Worm (Caenorhabditis elegans) whole organism, late embryonic: ENCODE data around the gene Y7A5A.3.

Source experiments
- C08G9.2 ChIP-seq: sonication (generic microtip); optimal IDR thresholded peaks from 2 replicates; lab custom pipeline; 2016; ENCODE audit warnings: mild to moderate bottlenecking, missing genetic modification characterization, moderate library complexity, missing compliant biosample characterization
- C38D4.7 ChIP-seq: fragments of 200-800 bp; sonication (Bioruptor generic); optimal IDR thresholded peaks from 2 replicates; lab custom pipeline; 2018; ENCODE audit warnings: mild to moderate bottlenecking, missing genetic modification characterization, moderate library complexity, missing compliant biosample characterization
- F13H6.1 ChIP-seq: sonication (generic microtip); optimal IDR thresholded peaks from 2 replicates; lab custom pipeline; 2016; ENCODE audit warnings: missing genetic modification characterization, missing compliant biosample characterization
- K02D7.2 ChIP-seq: sonication (generic microtip); optimal IDR thresholded peaks from 2 replicates; lab custom pipeline; 2017; ENCODE audit warnings: mild to moderate bottlenecking, missing genetic modification characterization, missing compliant biosample characterization
- ahr-1 ChIP-seq: sonication (generic microtip); optimal IDR thresholded peaks from 2 replicates; lab custom pipeline; 2016; ENCODE audit warnings: missing genetic modification characterization, missing compliant biosample characterization
- ama-1 ChIP-seq: fragments of 150-350 bp; optimal IDR thresholded peaks from 2 replicates; lab custom pipeline; 2014
- ceh-22 ChIP-seq: sonication (generic microtip); optimal IDR thresholded peaks from 2 replicates; lab custom pipeline; 2017; ENCODE audit warnings: missing biosample characterization, missing genetic modification characterization
- ceh-24 ChIP-seq: sonication (generic microtip); optimal IDR thresholded peaks from 2 replicates; lab custom pipeline; 2016; ENCODE audit warnings: mild to moderate bottlenecking, missing genetic modification characterization, missing compliant biosample characterization
- ceh-9 ChIP-seq: sonication (generic microtip); optimal IDR thresholded peaks from 2 replicates; lab custom pipeline; 2016; ENCODE audit warnings: mild to moderate bottlenecking, missing genetic modification characterization, inconsistent platforms, missing compliant biosample characterization
- che-1 ChIP-seq: sonication (generic microtip); optimal IDR thresholded peaks from 2 replicates; lab custom pipeline; 2016; ENCODE audit warnings: mild to moderate bottlenecking, missing genetic modification characterization, missing compliant biosample characterization
- dmd-4 ChIP-seq: sonication (generic microtip); optimal IDR thresholded peaks from 2 replicates; lab custom pipeline; 2016; ENCODE audit warnings: borderline replicate concordance, missing genetic modification characterization, missing compliant biosample characterization
- dve-1 ChIP-seq: sonication (generic microtip); optimal IDR thresholded peaks from 2 replicates; lab custom pipeline; 2017; ENCODE audit warnings: antibody characterized with exemption, mild to moderate bottlenecking, missing genetic modification characterization, missing compliant biosample characterization
- elt-2 ChIP-seq: sonication (generic microtip); optimal IDR thresholded peaks from 2 replicates; lab custom pipeline; 2016; ENCODE audit warnings: missing genetic modification reagents, missing genetic modification characterization, missing compliant biosample characterization
- ets-4 ChIP-seq: sonication (generic microtip); optimal IDR thresholded peaks from 2 replicates; lab custom pipeline; 2016; ENCODE audit warnings: missing genetic modification characterization, missing compliant biosample characterization
- eyg-1 ChIP-seq: sonication (generic microtip); optimal IDR thresholded peaks from 2 replicates; lab custom pipeline; 2016; ENCODE audit warnings: missing genotype, missing genetic modification characterization, missing compliant biosample characterization
- fax-1 ChIP-seq: sonication (generic microtip); optimal IDR thresholded peaks from 2 replicates; lab custom pipeline; 2016; ENCODE audit warnings: missing genotype, missing genetic modification characterization, missing compliant biosample characterization
- fkh-10 ChIP-seq: fragments of 150-350 bp; optimal IDR thresholded peaks from 2 replicates; lab custom pipeline; 2014; ENCODE audit warnings: missing biosample characterization, missing genetic modification reagents, missing genetic modification characterization
- hlh-6 ChIP-seq: sonication (generic microtip); optimal IDR thresholded peaks from 2 replicates; lab custom pipeline; 2016; ENCODE audit warnings: missing genotype, missing genetic modification characterization, missing compliant biosample characterization
- lim-6 ChIP-seq: sonication (generic microtip); optimal IDR thresholded peaks from 2 replicates; lab custom pipeline; 2016; ENCODE audit warnings: missing genetic modification characterization, missing compliant biosample characterization
- madf-2 ChIP-seq: sonication (generic microtip); optimal IDR thresholded peaks from 2 replicates; lab custom pipeline; 2017; ENCODE audit warnings: missing genetic modification characterization, missing compliant biosample characterization
- nfya-1 ChIP-seq: sonication (generic microtip); optimal IDR thresholded peaks from 2 replicates; lab custom pipeline; 2017; ENCODE audit warnings: missing genetic modification characterization, mild to moderate bottlenecking, missing compliant biosample characterization, antibody characterized with exemption, moderate library complexity
- nhr-11 ChIP-seq: fragments of 150-350 bp; optimal IDR thresholded peaks from 2 replicates; lab custom pipeline; 2014; ENCODE audit warnings: missing biosample characterization, missing genetic modification characterization
- nhr-232 ChIP-seq: sonication (generic microtip); optimal IDR thresholded peaks from 2 replicates; lab custom pipeline; 2016; ENCODE audit warnings: missing genetic modification characterization, missing compliant biosample characterization
- odd-2 ChIP-seq: sonication (generic microtip); optimal IDR thresholded peaks from 2 replicates; lab custom pipeline; 2017; ENCODE audit warnings: antibody characterized with exemption, mild to moderate bottlenecking, missing genetic modification characterization, missing compliant biosample characterization
- pag-3 ChIP-seq: sonication (generic microtip); optimal IDR thresholded peaks from 2 replicates; lab custom pipeline; 2016; ENCODE audit warnings: missing compliant biosample characterization, missing genetic modification characterization, borderline replicate concordance
- pat-9 ChIP-seq: fragments of 200-800 bp; sonication (Bioruptor generic); optimal IDR thresholded peaks from 2 replicates; lab custom pipeline; 2018; ENCODE audit warnings: mild to moderate bottlenecking, missing genetic modification characterization, moderate library complexity, missing compliant biosample characterization
- pax-1 ChIP-seq: fragments of 150-350 bp; optimal IDR thresholded peaks from 2 replicates; lab custom pipeline; 2014; ENCODE audit warnings: missing biosample characterization, missing genetic modification characterization
- pros-1 ChIP-seq: fragments of 150-350 bp; optimal IDR thresholded peaks from 2 replicates; lab custom pipeline; 2014; ENCODE audit warnings: missing biosample characterization, missing genetic modification reagents, missing genetic modification characterization
- rnt-1 ChIP-seq: sonication (generic microtip); optimal IDR thresholded peaks from 2 replicates; lab custom pipeline; 2016; ENCODE audit warnings: missing genetic modification characterization, missing compliant biosample characterization
- sox-2 ChIP-seq: fragments of 200-800 bp; sonication (Bioruptor generic); IDR thresholded peaks from 2 replicates; pipeline ENCODE4 v1.3.6; 2022; ENCODE audit warnings: missing genetic modification reagents, missing genetic modification characterization, missing compliant biosample characterization
- syd-9 ChIP-seq: sonication (generic microtip); optimal IDR thresholded peaks from 2 replicates; lab custom pipeline; 2016; ENCODE audit warnings: mild to moderate bottlenecking, missing genetic modification characterization, moderate library complexity, missing compliant biosample characterization
- tbx-2 ChIP-seq: sonication (generic microtip); optimal IDR thresholded peaks from 2 replicates; lab custom pipeline; 2016; ENCODE audit warnings: missing genetic modification characterization, missing compliant biosample characterization
- ttx-3 ChIP-seq: sonication (generic microtip); optimal IDR thresholded peaks from 2 replicates; lab custom pipeline; 2016; ENCODE audit warnings: missing genetic modification reagents, missing genetic modification characterization, missing compliant biosample characterization
- unc-3 ChIP-seq, 2 experiments: fragments of 200-800 bp in 1 of 2; sonication (Bioruptor generic) in 1 of 2; sonication (generic microtip) in 1 of 2; conservative IDR thresholded peaks in 1 of 2; optimal IDR thresholded peaks in 1 of 2; 2 replicates each; pipeline versions ENCODE4 v1.3.6 to Lab custom; 2016 to 2022; ENCODE audit warnings: missing compliant biosample characterization in 2 of 2, missing genetic modification characterization in 2 of 2, missing genetic modification reagents in 1 of 2
- unc-42 ChIP-seq: sonication (generic microtip); optimal IDR thresholded peaks from 2 replicates; lab custom pipeline; 2016; ENCODE audit warnings: missing genotype, missing genetic modification characterization, missing compliant biosample characterization
- unc-55 ChIP-seq: sonication (generic microtip); optimal IDR thresholded peaks from 2 replicates; lab custom pipeline; 2017; ENCODE audit warnings: missing biosample characterization, missing genetic modification reagents, missing genetic modification characterization

Y7A5A.3 gene

DNA sequence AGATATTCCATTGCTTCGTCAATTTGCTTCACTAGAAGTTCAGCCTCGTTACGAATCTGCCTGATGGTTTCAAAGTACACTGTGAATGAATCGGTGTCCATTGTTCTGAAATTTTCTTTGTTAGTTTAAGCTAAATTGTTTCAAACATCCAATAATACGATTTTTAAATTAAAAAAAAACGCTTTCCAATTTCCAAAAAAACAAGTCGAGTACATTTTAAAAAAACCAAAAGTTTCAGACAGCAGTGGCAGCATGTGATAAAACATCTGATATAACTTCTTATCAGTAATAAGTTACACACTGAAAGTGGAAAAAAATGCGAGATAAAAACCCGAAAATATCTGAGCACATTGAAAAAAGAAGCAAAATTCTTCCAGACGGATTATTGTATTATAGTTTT, 15.1 kb upstream of the Y7A5A.3 start, which contains the start of gene Y7A5A.6:
Gene Y7A5A.6, minus strand, starts transcription at position 101 of the 400 bp plus-strand sequence.
- TF ChIP-seq pat-9 (tag; lab: Kevin White, UChicago) (no peak), nhr-11 (no peak), fkh-10 (GFP tag; lab: Kevin White, UChicago) (no peak), F13H6.1 (no peak), unc-3 (GFP tag; conservative IDR thresholded peaks at IDR 0.05; lab: Robert Waterston, UW) (no peak), unc-3 (tag; optimal IDR thresholded peaks at IDR 0.05; lab: Kevin White, UChicago) (no peak), elt-2 (tag; lab: Kevin White, UChicago) (no peak), K02D7.2 (tag; lab: Kevin White, UChicago) (no peak), ceh-24 (no peak), rnt-1 (no peak), pax-1 (tag; lab: Kevin White, UChicago) (no peak), odd-2 (tag; lab: Kevin White, UChicago) (no peak), C08G9.2 (tag; lab: Kevin White, UChicago) (no peak), sox-2 (GFP tag; lab: Robert Waterston, UW) (no peak), nhr-232 (tag; lab: Kevin White, UChicago) (no peak), madf-2 (tag; lab: Kevin White, UChicago) (no peak), fax-1 (no peak)

DNA sequence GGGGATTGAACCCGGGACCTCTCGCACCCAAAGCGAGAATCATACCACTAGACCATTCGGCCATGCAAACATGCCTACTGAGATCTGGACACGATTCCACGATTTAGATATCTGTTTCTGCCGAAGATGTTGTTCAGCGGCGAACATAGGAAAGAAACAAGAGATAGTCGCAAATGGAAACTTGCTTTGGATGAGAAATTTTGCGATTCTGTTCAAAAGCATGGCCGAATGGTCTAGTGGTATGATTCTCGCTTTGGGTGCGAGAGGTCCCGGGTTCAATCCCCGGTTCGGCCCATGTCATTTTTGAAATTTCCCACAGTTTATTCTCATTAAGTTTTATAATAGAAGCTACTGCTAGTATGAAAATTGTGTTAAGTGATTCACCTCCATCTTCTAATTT, 12.2 kb upstream of the Y7A5A.3 start:
- TF ChIP-seq pag-3 (no peak), syd-9 (tag; lab: Kevin White, UChicago) (no peak), nfya-1 (tag; lab: Kevin White, UChicago) (no peak), tbx-2 (no peak)

DNA sequence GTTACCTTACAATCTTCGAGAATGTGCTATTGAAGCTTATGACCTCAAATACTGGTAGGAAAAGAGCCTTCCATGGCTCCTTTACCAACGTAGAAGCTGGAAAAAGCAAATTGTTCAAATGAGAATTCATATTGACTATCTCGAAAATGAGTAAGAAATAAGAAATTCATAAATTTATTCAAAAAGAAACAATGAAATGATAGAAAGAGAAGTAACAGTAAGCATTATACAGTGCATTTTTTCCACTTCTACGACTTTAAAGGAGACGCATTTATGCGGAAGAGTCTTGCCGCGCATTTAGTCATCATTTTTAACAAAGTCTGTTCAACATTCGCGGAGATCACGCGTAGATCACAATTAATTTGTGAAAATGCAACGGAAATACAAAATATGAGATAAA, 10.5 kb upstream of the Y7A5A.3 start, which contains the start of gene Y7A5A.10:
Gene Y7A5A.10, minus strand, starts transcription at position 101 of the 400 bp plus-strand sequence.
- TF ChIP-seq elt-2 (tag; lab: Kevin White, UChicago) (no peak), lim-6 (tag; lab: Kevin White, UChicago) (no peak), rnt-1 (no peak), F13H6.1 (no peak), dve-1 (tag; lab: Kevin White, UChicago) (no peak), ama-1 (lab: Kevin White, UChicago) (no peak), dmd-4 (no peak), nfya-1 (tag; lab: Kevin White, UChicago) (no peak), odd-2 (tag; lab: Kevin White, UChicago) (no peak), pros-1 (no peak), tbx-2 (no peak), C38D4.7 (GFP tag; lab: Kevin White, UChicago) (no peak), nhr-232 (tag; lab: Kevin White, UChicago) (no peak), ceh-22 (tag; lab: Kevin White, UChicago) (no peak), eyg-1 (tag; lab: Kevin White, UChicago) (no peak), che-1 (no peak), hlh-6 (tag; lab: Kevin White, UChicago) (no peak), pat-9 (tag; lab: Kevin White, UChicago) (no peak), ahr-1 (tag; lab: Kevin White, UChicago) (no peak)
- TF ChIP-seq, all 69 proteins: peak for 0

DNA sequence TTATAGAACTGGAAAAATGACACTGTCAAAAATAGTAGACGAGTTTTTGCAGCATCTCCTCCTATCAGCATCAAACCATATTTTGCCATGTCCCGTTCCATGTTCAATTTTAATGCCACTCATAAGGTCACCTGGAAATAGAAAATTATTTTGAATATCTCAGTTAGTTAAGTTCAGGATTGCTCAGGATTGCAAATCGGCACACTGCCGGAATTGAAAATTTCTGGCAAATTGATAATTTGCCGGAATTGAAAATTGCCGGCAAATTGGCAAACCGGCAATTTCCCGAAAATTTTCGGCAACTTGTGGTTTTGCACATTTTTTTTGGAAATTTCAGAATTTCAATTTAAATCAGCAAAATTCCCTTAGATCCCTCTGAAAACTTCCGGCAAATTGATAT, 2.3 kb upstream of the Y7A5A.3 start, which contains the start of gene Y7A5A.5:
Gene Y7A5A.5, minus strand, starts transcription at position 101 of the 400 bp plus-strand sequence.
- no peak for TF ChIP-seq ttx-3 (tag; lab: Kevin White, UChicago)
- TF ChIP-seq ceh-24: no peak
- TF ChIP-seq dmd-4: no peak
- no peak for TF ChIP-seq nhr-11
- no peak for TF ChIP-seq pat-9 (tag; lab: Kevin White, UChicago)
- no peak for TF ChIP-seq unc-42
- TF ChIP-seq ceh-9: no peak
- TF ChIP-seq fkh-10 (GFP tag; lab: Kevin White, UChicago): no peak
- TF ChIP-seq unc-55: no peak
- TF ChIP-seq ets-4 (tag; lab: Kevin White, UChicago): no peak
- TF ChIP-seq eyg-1 (tag; lab: Kevin White, UChicago): no peak
- TF ChIP-seq syd-9 (tag; lab: Kevin White, UChicago): no peak
